Fruit fly (Drosophila melanogaster) whole organism, wandering third instar larva: ENCODE results near the gene CG11997.

Experiments
- Abd-B ChIP-seq: fragments of >200 bp; optimal IDR thresholded peaks from 2 replicates; lab custom pipeline; 2017; ENCODE audit warnings: missing biosample characterization, missing genetic modification characterization
- CG32264 ChIP-seq: fragments of 200-800 bp; sonication (Bioruptor generic); optimal IDR thresholded peaks from 2 replicates; lab custom pipeline; 2016; ENCODE audit warnings: missing biosample characterization, missing genetic modification characterization
- CrebA ChIP-seq: fragments of 200-800 bp; sonication (Bioruptor generic); optimal IDR thresholded peaks from 2 replicates; lab custom pipeline; 2016; ENCODE audit warnings: missing biosample characterization, mild to moderate bottlenecking, missing genetic modification characterization, borderline replicate concordance
- GATAd ChIP-seq: sonication (Bioruptor generic); optimal IDR thresholded peaks from 2 replicates; lab custom pipeline; 2016; ENCODE audit warnings: missing biosample characterization, missing genetic modification characterization
- HLH106 ChIP-seq: fragments of 200-800 bp; optimal IDR thresholded peaks from 3 replicates; lab custom pipeline; 2019; ENCODE audit warnings: missing biosample characterization, mild to moderate bottlenecking, missing genetic modification characterization, moderate library complexity
- dmrt93B ChIP-seq: fragments of 200-800 bp; sonication (Bioruptor generic); optimal IDR thresholded peaks from 2 replicates; lab custom pipeline; 2018; ENCODE audit warnings: missing biosample characterization, mild to moderate bottlenecking, missing genetic modification characterization
- dsf ChIP-seq: sonication (Bioruptor generic); optimal IDR thresholded peaks from 2 replicates; lab custom pipeline; 2016; ENCODE audit warnings: missing biosample characterization, missing genetic modification characterization, borderline replicate concordance
- ey ChIP-seq: fragments of 200-800 bp; sonication (Bioruptor generic); optimal IDR thresholded peaks from 2 replicates; lab custom pipeline; 2016; ENCODE audit warnings: missing biosample characterization, missing genetic modification characterization
- h ChIP-seq: fragments of 200-800 bp; sonication (Bioruptor generic); optimal IDR thresholded peaks from 3 replicates; lab custom pipeline; 2016; ENCODE audit warnings: missing biosample characterization, mild to moderate bottlenecking, missing genetic modification characterization
- pan ChIP-seq: fragments of >200 bp; optimal IDR thresholded peaks from 2 replicates; lab custom pipeline; 2017
- psq ChIP-seq: fragments of 200-800 bp; sonication (Bioruptor generic); optimal IDR thresholded peaks from 3 replicates; lab custom pipeline; 2017; ENCODE audit warnings: missing biosample characterization, mild to moderate bottlenecking, missing genetic modification characterization, moderate library complexity
- sv ChIP-seq: fragments of 200-800 bp; sonication (Bioruptor generic); optimal IDR thresholded peaks from 3 replicates; lab custom pipeline; 2016; ENCODE audit warnings: missing biosample characterization, missing genetic modification characterization
- usp ChIP-seq: fragments of >200 bp; optimal IDR thresholded peaks from 2 replicates; lab custom pipeline; 2017; ENCODE audit warnings: missing biosample characterization, missing genetic modification characterization

- TF ChIP-seq Abd-B (GFP tag; lab: Kevin White, UChicago) (no peak), pan (lab: Kevin White, UChicago) (no peak), GATAd (GFP tag; lab: Kevin White, UChicago) (no peak), dsf (GFP tag; lab: Kevin White, UChicago) (no peak), dmrt93B (GFP tag; lab: Kevin White, UChicago) (no peak), usp (no peak), CrebA (GFP tag; lab: Kevin White, UChicago) (no peak), psq (no peak), sv (GFP tag; lab: Kevin White, UChicago) (no peak), HLH106 (no peak), ey (GFP tag; lab: Kevin White, UChicago) (no peak), h (GFP tag; lab: Kevin White, UChicago) (no peak), CG32264 (no peak)
Observed at dm6 chr3R:9145098-9145497, 32.2 kb upstream of the CG11997 start.
